Worm (Caenorhabditis elegans): ENCODE measurements around the gene C54D10.5.
A peak's percentile ranks its signal among the peaks of the same experiment; 100 is the strongest.

ce11 chrV:12450441-12450840 is 21.3 kb downstream of the C54D10.5 start, which contains the start of gene F28C1.1:
- TF ChIP-seq T20F7.1 (GFP tag; optimal IDR thresholded peaks at IDR 0.05), result peak; percentile 93
- no peak for TF ChIP-seq rbr-2 (tag; optimal IDR thresholded peaks at IDR 0.05)

Measured in whole organism, L4 larva.